Worm (Caenorhabditis elegans) whole organism, L4 larva: Measurements from ENCODE around the gene nspe-2.

Source experiments
- F44E2.7 ChIP-seq: fragments of 200-800 bp; sonication (Bioruptor generic); IDR thresholded peaks from 2 replicates; pipeline ENCODE4 v2.1.2; 2022; ENCODE audit warnings: missing genetic modification characterization, missing compliant biosample characterization
- Y105C5A.15 ChIP-seq: fragments of 200-800 bp; sonication (Bioruptor generic); IDR thresholded peaks from 2 replicates; pipeline ENCODE4 v1.3.6; 2022; ENCODE audit warnings: missing genetic modification characterization, missing compliant biosample characterization
- Y5F2A.4 ChIP-seq: fragments of 200-800 bp; sonication (Bioruptor generic); optimal IDR thresholded peaks from 2 replicates; lab custom pipeline; 2018; ENCODE audit warnings: mild to moderate bottlenecking, missing genetic modification characterization, missing compliant biosample characterization
- ZK337.2 ChIP-seq: fragments of 200-800 bp; sonication (Bioruptor generic); IDR thresholded peaks from 2 replicates; pipeline ENCODE4 v1.3.6; 2022; ENCODE audit warnings: missing genetic modification reagents, missing genetic modification characterization, missing compliant biosample characterization
- aly-2 ChIP-seq: sonication (generic microtip); optimal IDR thresholded peaks from 2 replicates; lab custom pipeline; 2018; ENCODE audit warnings: missing biosample characterization, missing genetic modification characterization
- dmd-8 ChIP-seq: fragments of 200-800 bp; sonication (Bioruptor generic); IDR thresholded peaks from 2 replicates; pipeline ENCODE4 v1.3.6; 2022; ENCODE audit warnings: missing genetic modification characterization, missing compliant biosample characterization
- fos-1 ChIP-seq: fragments of 150-350 bp; optimal IDR thresholded peaks from 2 replicates; lab custom pipeline; 2014; ENCODE audit warnings: missing biosample characterization, missing genetic modification characterization
- lin-38 ChIP-seq: fragments of 200-800 bp; sonication (Bioruptor generic); IDR thresholded peaks from 2 replicates; pipeline ENCODE4 v1.3.6; 2022; ENCODE audit warnings: missing genetic modification reagents, missing genetic modification characterization, missing compliant biosample characterization
- lin-39 ChIP-seq: fragments of 150-350 bp; optimal IDR thresholded peaks from 2 replicates; lab custom pipeline; 2014; ENCODE audit warnings: missing biosample characterization, missing genetic modification reagents, missing genetic modification characterization
- mdl-1 ChIP-seq, 2 experiments: fragments of 150-350 bp in 1 of 2; sonication (generic microtip) in 1 of 2; optimal IDR thresholded peaks; 2 replicates each; lab custom pipeline; 2014 to 2017; ENCODE audit warnings: missing biosample characterization in 2 of 2, missing genetic modification characterization in 2 of 2
- mxl-2 ChIP-seq: fragments of 200-800 bp; sonication (Bioruptor generic); conservative IDR thresholded peaks from 2 replicates; pipeline ENCODE4 v1.3.6; 2022; ENCODE audit warnings: missing genetic modification reagents, missing genetic modification characterization, missing compliant biosample characterization
- mxl-3 ChIP-seq: fragments of 200-800 bp; sonication (Bioruptor generic); optimal IDR thresholded peaks from 2 replicates; lab custom pipeline; 2018; ENCODE audit warnings: mild to moderate bottlenecking, missing genetic modification characterization, missing compliant biosample characterization
- nhr-77 ChIP-seq: fragments of 150-350 bp; optimal IDR thresholded peaks from 2 replicates; lab custom pipeline; 2014; ENCODE audit warnings: missing biosample characterization, missing genetic modification characterization
- php-3 ChIP-seq: fragments of 200-800 bp; sonication (Bioruptor generic); IDR thresholded peaks from 2 replicates; pipeline ENCODE4 v1.3.6; 2022; ENCODE audit warnings: missing genetic modification reagents, missing genetic modification characterization, missing compliant biosample characterization
- spr-3 ChIP-seq: fragments of 200-800 bp; sonication (Bioruptor generic); optimal IDR thresholded peaks from 2 replicates; lab custom pipeline; 2018; ENCODE audit warnings: mild to moderate bottlenecking, missing genetic modification characterization, missing compliant biosample characterization

nspe-2 gene

DNA sequence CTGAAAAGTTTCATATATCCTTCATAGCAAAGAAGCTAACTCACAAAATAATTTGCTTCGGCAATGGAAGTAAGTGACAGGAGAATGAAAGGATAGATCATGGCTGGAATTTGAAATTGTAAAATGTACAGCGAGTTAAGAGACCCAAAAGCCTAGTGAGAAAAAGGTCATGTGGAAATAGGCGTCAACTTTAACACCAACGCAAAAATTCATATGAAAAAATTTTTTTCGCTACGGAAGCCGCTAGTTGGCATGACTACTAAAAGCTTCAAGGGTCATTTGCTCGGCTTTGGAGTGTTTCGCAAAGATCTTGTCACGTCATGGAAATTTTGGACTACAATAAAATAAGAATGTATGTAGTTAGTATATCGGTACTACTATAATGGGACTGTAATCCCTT lies 48.7 kb downstream of the nspe-2 start, which contains the start of gene Y38E10A.1:
Gene Y38E10A.1 (minus strand): TSS at position 101 of the 400 bp plus-strand sequence.
- TF ChIP-seq ZK337.2 (no peak), php-3 (no peak), dmd-8 (GFP tag; lab: Robert Waterston, UW) (no peak), F44E2.7 (GFP tag; lab: Robert Waterston, UW) (no peak), spr-3 (GFP tag; lab: Kevin White, UChicago) (no peak), nhr-77 (tag; lab: Kevin White, UChicago) (no peak), Y5F2A.4 (GFP tag; lab: Kevin White, UChicago) (no peak), mxl-3 (GFP tag; lab: Kevin White, UChicago) (no peak), mxl-2 (GFP tag; lab: Robert Waterston, UW) (no peak), fos-1 (tag; lab: Kevin White, UChicago) (no peak), lin-38 (GFP tag; lab: Robert Waterston, UW) (no peak), aly-2 (tag; lab: Kevin White, UChicago) (no peak), mdl-1 (tag; optimal IDR thresholded peaks at IDR 0.05; lab: Kevin White, UChicago) (no peak), Y105C5A.15 (GFP tag; lab: Robert Waterston, UW) (no peak), lin-39 (tag; lab: Kevin White, UChicago) (no peak)
